Worm (Caenorhabditis elegans) whole organism, L3 larva: ENCODE results near the gene F16G10.9.

Experiments used
- ZK546.5 ChIP-seq: sonication (generic microtip); optimal IDR thresholded peaks from 2 replicates; lab custom pipeline; 2017; ENCODE audit warnings: missing biosample characterization, missing genetic modification characterization
- aly-2 ChIP-seq: fragments of 150-350 bp; optimal IDR thresholded peaks from 2 replicates; lab custom pipeline; 2014; ENCODE audit warnings: missing biosample characterization, missing genetic modification characterization
- ama-1 ChIP-seq: fragments of 150-350 bp; optimal IDR thresholded peaks from 2 replicates; lab custom pipeline; 2018
- ceh-28 ChIP-seq: fragments of 150-350 bp; optimal IDR thresholded peaks from 2 replicates; lab custom pipeline; 2014; ENCODE audit warnings: missing biosample characterization, missing genetic modification reagents, missing genetic modification characterization
- ceh-82 ChIP-seq: fragments of 150-350 bp; optimal IDR thresholded peaks from 2 replicates; lab custom pipeline; 2014; ENCODE audit warnings: missing biosample characterization, missing genetic modification characterization
- daf-12 ChIP-seq: fragments of 150-350 bp; optimal IDR thresholded peaks from 2 replicates; lab custom pipeline; 2014; ENCODE audit warnings: missing biosample characterization, missing genetic modification reagents, missing genetic modification characterization
- egl-27 ChIP-seq: sonication (generic microtip); optimal IDR thresholded peaks from 4 replicates; lab custom pipeline; 2017; ENCODE audit warnings: missing biosample characterization, missing genetic modification reagents, missing genetic modification characterization
- egl-5 ChIP-seq: fragments of 150-350 bp; optimal IDR thresholded peaks from 2 replicates; lab custom pipeline; 2017; ENCODE audit warnings: missing biosample characterization, missing genetic modification reagents, missing genetic modification characterization, inconsistent platforms
- elt-1 ChIP-seq: fragments of 150-350 bp; optimal IDR thresholded peaks from 2 replicates; lab custom pipeline; 2014; ENCODE audit warnings: missing biosample characterization, missing genetic modification characterization
- elt-2 ChIP-seq: sonication (generic microtip); optimal IDR thresholded peaks from 2 replicates; lab custom pipeline; 2016; ENCODE audit warnings: missing genetic modification reagents, mild to moderate bottlenecking, missing genetic modification characterization, missing compliant biosample characterization
- elt-3 ChIP-seq, 3 experiments: fragments of 150-350 bp in 1 of 3; sonication (generic microtip) in 2 of 3; optimal IDR thresholded peaks; 2 replicates in 2 of 3; 4 replicates in 1 of 3; lab custom pipeline; 2014 to 2017; ENCODE audit warnings: missing biosample characterization in 3 of 3, missing genetic modification characterization in 3 of 3
- eor-1 ChIP-seq, 2 experiments: fragments of 150-350 bp; optimal IDR thresholded peaks; 2 replicates each; lab custom pipeline; 2014 to 2018; ENCODE audit warnings: missing biosample characterization in 2 of 2, missing genetic modification characterization in 2 of 2
- fkh-10 ChIP-seq: sonication (generic microtip); optimal IDR thresholded peaks from 2 replicates; lab custom pipeline; 2017; ENCODE audit warnings: missing biosample characterization, missing genetic modification reagents, missing genetic modification characterization
- fkh-2 ChIP-seq: fragments of 150-350 bp; optimal IDR thresholded peaks from 2 replicates; lab custom pipeline; 2014; ENCODE audit warnings: missing biosample characterization, missing genetic modification reagents, missing genetic modification characterization
- fos-1 ChIP-seq: fragments of 150-350 bp; optimal IDR thresholded peaks from 2 replicates; lab custom pipeline; 2014; ENCODE audit warnings: missing biosample characterization, missing genetic modification characterization
- hmg-11 ChIP-seq: sonication (generic microtip); optimal IDR thresholded peaks from 2 replicates; lab custom pipeline; 2016; ENCODE audit warnings: missing genetic modification characterization, missing compliant biosample characterization
- lin-15B ChIP-seq: fragments of 150-350 bp; optimal IDR thresholded peaks from 2 replicates; lab custom pipeline; 2014; ENCODE audit warnings: missing biosample characterization, missing genetic modification characterization
- lin-39 ChIP-seq: fragments of 150-350 bp; optimal IDR thresholded peaks from 2 replicates; lab custom pipeline; 2018; ENCODE audit warnings: missing biosample characterization, missing genetic modification reagents, missing genetic modification characterization
- lsy-12 ChIP-seq: sonication (generic microtip); optimal IDR thresholded peaks from 2 replicates; lab custom pipeline; 2016; ENCODE audit warnings: mild to moderate bottlenecking, missing genetic modification characterization, missing compliant biosample characterization
- mdl-1 ChIP-seq: fragments of 150-350 bp; optimal IDR thresholded peaks from 2 replicates; lab custom pipeline; 2014; ENCODE audit warnings: missing biosample characterization, missing genetic modification characterization
- mml-1 ChIP-seq: fragments of 150-350 bp; sonication (generic microtip); optimal IDR thresholded peaks from 3 replicates; lab custom pipeline; 2014; ENCODE audit warnings: missing biosample characterization, missing genetic modification characterization
- nfya-1 ChIP-seq: sonication (generic microtip); optimal IDR thresholded peaks from 2 replicates; lab custom pipeline; 2017; ENCODE audit warnings: missing genetic modification characterization, mild to moderate bottlenecking, missing compliant biosample characterization, antibody characterized with exemption, moderate library complexity; ENCODE audit not compliant: insufficient read depth
- nhr-11 ChIP-seq: fragments of 150-350 bp; optimal IDR thresholded peaks from 2 replicates; lab custom pipeline; 2014; ENCODE audit warnings: missing biosample characterization, missing genetic modification characterization
- nhr-12 ChIP-seq: fragments of 150-350 bp; optimal IDR thresholded peaks from 2 replicates; lab custom pipeline; 2014; ENCODE audit warnings: missing biosample characterization, missing genetic modification characterization
- nhr-23 ChIP-seq: fragments of 150-350 bp; optimal IDR thresholded peaks from 2 replicates; lab custom pipeline; 2014; ENCODE audit warnings: missing biosample characterization, missing genetic modification reagents, missing genetic modification characterization
- nhr-237 ChIP-seq: fragments of 150-350 bp; optimal IDR thresholded peaks from 2 replicates; lab custom pipeline; 2014; ENCODE audit warnings: missing biosample characterization, missing genetic modification characterization
- nhr-25 ChIP-seq: sonication (generic microtip); optimal IDR thresholded peaks from 2 replicates; lab custom pipeline; 2017; ENCODE audit warnings: missing biosample characterization, missing genetic modification characterization
- nhr-77 ChIP-seq: fragments of 150-350 bp; optimal IDR thresholded peaks from 2 replicates; lab custom pipeline; 2014; ENCODE audit warnings: missing biosample characterization, missing genetic modification characterization
- pha-4 ChIP-seq: fragments of 150-350 bp; optimal IDR thresholded peaks from 2 replicates; lab custom pipeline; 2014; ENCODE audit warnings: missing biosample characterization, missing genetic modification reagents, missing genetic modification characterization
- skn-1 ChIP-seq: fragments of 150-350 bp; optimal IDR thresholded peaks from 2 replicates; lab custom pipeline; 2014; ENCODE audit warnings: missing biosample characterization, missing genetic modification characterization
- snpc-4 ChIP-seq: fragments of 150-350 bp; optimal IDR thresholded peaks from 2 replicates; lab custom pipeline; 2014; ENCODE audit warnings: missing biosample characterization, missing genetic modification characterization
- tbx-2 ChIP-seq: sonication (generic microtip); optimal IDR thresholded peaks from 2 replicates; lab custom pipeline; 2016; ENCODE audit warnings: mild to moderate bottlenecking, missing genetic modification characterization, missing compliant biosample characterization
- unc-39 ChIP-seq: sonication (generic microtip); optimal IDR thresholded peaks from 4 replicates; lab custom pipeline; 2017; ENCODE audit warnings: missing biosample characterization, missing genetic modification characterization
- unc-62 ChIP-seq: fragments of 150-350 bp; sonication (generic microtip); optimal IDR thresholded peaks from 4 replicates; lab custom pipeline; 2014; ENCODE audit warnings: missing biosample characterization, missing genetic modification reagents, missing genetic modification characterization
- zag-1 ChIP-seq: fragments of 150-350 bp; optimal IDR thresholded peaks from 2 replicates; lab custom pipeline; 2014; ENCODE audit warnings: missing biosample characterization, missing genetic modification characterization
- ztf-11 ChIP-seq: fragments of 150-350 bp; optimal IDR thresholded peaks from 2 replicates; lab custom pipeline; 2014; ENCODE audit warnings: missing biosample characterization, missing genetic modification characterization
- ztf-4 ChIP-seq: fragments of 150-350 bp; optimal IDR thresholded peaks from 2 replicates; lab custom pipeline; 2014; ENCODE audit warnings: missing biosample characterization, missing genetic modification characterization

F16G10.9 gene

ce11 chrII:2366623-2367365 is 18.6 kb downstream of the F16G10.9 start, which contains the start of the genes F43C11.12 and F16G10.5:
TSS of gene F43C11.12 (minus strand) at chrII:2366723.
TSS of gene F16G10.5 (plus strand) at chrII:2367315.
- TF ChIP-seq hmg-11 (tag; lab: Kevin White, UChicago) (no peak), unc-62 (GFP tag; lab: Kevin White, UChicago) (no peak), lin-15B (no peak), lsy-12 (tag; lab: Kevin White, UChicago) (no peak), mdl-1 (tag; lab: Kevin White, UChicago) (no peak), fkh-2 (tag; lab: Kevin White, UChicago) (no peak), fkh-10 (GFP tag; lab: Kevin White, UChicago) (no peak), unc-39 (no peak)
- TF ChIP-seq, all 47 proteins: peak for 0

ce11 chrII:2363673-2364072 is 21.7 kb downstream of the F16G10.9 start, which contains the start of gene F43C11.11:
TSS of gene F43C11.11 (minus strand) at chrII:2363773.
- TF ChIP-seq nhr-25 (no peak), unc-39 (no peak), ztf-11 (tag; lab: Kevin White, UChicago) (no peak), egl-5 (tag; lab: Kevin White, UChicago) (no peak), pha-4 (tag; lab: Kevin White, UChicago) (no peak), elt-3 (tag; optimal IDR thresholded peaks at IDR 0.05; lab: Kevin White, UChicago) (no peak), skn-1 (tag; lab: Kevin White, UChicago) (no peak), ama-1 (lab: Kevin White, UChicago) (no peak), fkh-2 (tag; lab: Kevin White, UChicago) (no peak), ceh-28 (no peak), unc-62 (GFP tag; lab: Kevin White, UChicago) (no peak), hmg-11 (tag; lab: Kevin White, UChicago) (no peak), elt-2 (tag; lab: Kevin White, UChicago) (no peak), lin-15B (no peak), lin-39 (tag; lab: Kevin White, UChicago) (no peak), mml-1 (tag; lab: Kevin White, UChicago) (no peak), lsy-12 (tag; lab: Kevin White, UChicago) (no peak), eor-1 (tag; optimal IDR thresholded peaks at IDR 0.05; lab: Kevin White, UChicago) (no peak)

- TF ChIP-seq nfya-1 (tag; lab: Kevin White, UChicago) (no peak), nhr-77 (no peak), ZK546.5 (tag; lab: Kevin White, UChicago) (no peak), tbx-2 (tag; lab: Kevin White, UChicago) (no peak), lin-39 (tag; lab: Kevin White, UChicago) (no peak), aly-2 (tag; lab: Kevin White, UChicago) (no peak), egl-5 (tag; lab: Kevin White, UChicago) (no peak), ceh-82 (tag; lab: Kevin White, UChicago) (no peak), mml-1 (tag; lab: Kevin White, UChicago) (no peak), daf-12 (tag; lab: Kevin White, UChicago) (no peak), eor-1 (tag; optimal IDR thresholded peaks at IDR 0.05; lab: Kevin White, UChicago) (no peak), nhr-23 (tag; lab: Kevin White, UChicago) (no peak), elt-2 (tag; lab: Kevin White, UChicago) (no peak), zag-1 (tag; lab: Kevin White, UChicago) (no peak), snpc-4 (tag; lab: Kevin White, UChicago) (no peak), ztf-4 (tag; lab: Kevin White, UChicago) (no peak), lsy-12 (tag; lab: Kevin White, UChicago) (no peak), elt-1 (tag; lab: Kevin White, UChicago) (no peak), nhr-11 (tag; lab: Kevin White, UChicago) (no peak)
Measured at ce11 chrII:2359965-2360364, 25.4 kb downstream of the F16G10.9 start, which contains the start of gene F43C11.16. TSS of gene F43C11.16 (minus strand) at chrII:2360065.

- no peak for TF ChIP-seq eor-1 (tag; optimal IDR thresholded peaks at IDR 0.05; lab: Kevin White, UChicago)
- TF ChIP-seq egl-5 (tag; lab: Kevin White, UChicago): no peak
- TF ChIP-seq ceh-28: no peak
- TF ChIP-seq unc-39: no peak
- no peak for TF ChIP-seq ZK546.5 (tag; lab: Kevin White, UChicago)
- no peak for TF ChIP-seq nhr-25
- TF ChIP-seq mdl-1 (tag; lab: Kevin White, UChicago): no peak
- no peak for TF ChIP-seq fos-1
- no peak for TF ChIP-seq nhr-23 (tag; lab: Kevin White, UChicago)
- TF ChIP-seq nhr-237 (tag; lab: Kevin White, UChicago): no peak
- no peak for TF ChIP-seq lsy-12 (tag; lab: Kevin White, UChicago)
- TF ChIP-seq egl-27: no peak
- TF ChIP-seq aly-2 (tag; lab: Kevin White, UChicago): no peak
- no peak for TF ChIP-seq skn-1 (tag; lab: Kevin White, UChicago)
- no peak for TF ChIP-seq hmg-11 (tag; lab: Kevin White, UChicago)
- no peak for TF ChIP-seq nhr-12 (tag; lab: Kevin White, UChicago)
Measured at ce11 chrII:2356795-2357194, 28.6 kb downstream of the F16G10.9 start, which contains the start of gene F43C11.1. TSS of gene F43C11.1 (plus strand) at chrII:2357095.
